Fruit fly (Drosophila melanogaster) whole organism, embryonic: ENCODE results near the gene qm.

Experiments used
- CG16813 ChIP-seq: fragments of 200-800 bp; sonication (Bioruptor generic); IDR thresholded peaks from 3 replicates; pipeline ENCODE4 v1.3.6; 2022; ENCODE audit warnings: missing biosample characterization, missing genetic modification characterization; ENCODE audit not compliant: partially characterized antibody
- CG18476 ChIP-seq: fragments of 200-800 bp; sonication (Bioruptor generic); optimal IDR thresholded peaks from 2 replicates; lab custom pipeline; 2016; ENCODE audit warnings: missing biosample characterization, mild to moderate bottlenecking, missing genetic modification characterization
- CG8281 ChIP-seq: fragments of 200-800 bp; sonication (Bioruptor generic); optimal IDR thresholded peaks from 2 replicates; lab custom pipeline; 2018; ENCODE audit warnings: missing biosample characterization, mild to moderate bottlenecking, missing genetic modification characterization, moderate library complexity
- HLH4C ChIP-seq: fragments of 200-800 bp; sonication (Bioruptor generic); IDR thresholded peaks from 3 replicates; pipeline ENCODE4 v1.3.6; 2022; ENCODE audit warnings: missing biosample characterization, missing genetic modification characterization; ENCODE audit not compliant: partially characterized antibody
- Med ChIP-seq: fragments of 200-800 bp; sonication (Bioruptor generic); peaks from one replicate; lab custom pipeline; 2016; ENCODE audit warnings: missing biosample characterization, missing genetic modification characterization, mild to moderate bottlenecking, inconsistent platforms, moderate library complexity
- ftz-f1 ChIP-seq: fragments of 200-800 bp; sonication (Bioruptor generic); optimal IDR thresholded peaks from 2 replicates; lab custom pipeline; 2016; ENCODE audit warnings: missing biosample characterization, missing genetic modification characterization
- onecut ChIP-seq: fragments of 200-800 bp; sonication (Bioruptor generic); IDR thresholded peaks from 2 replicates; pipeline ENCODE4 v1.3.6; 2022; ENCODE audit warnings: missing biosample characterization, missing genetic modification characterization
- psq ChIP-seq: fragments of 200-800 bp; sonication (Bioruptor generic); optimal IDR thresholded peaks from 2 replicates; lab custom pipeline; 2017; ENCODE audit warnings: missing biosample characterization, missing genetic modification characterization
- schlank ChIP-seq: fragments of 200-800 bp; sonication (Bioruptor generic); optimal IDR thresholded peaks from 2 replicates; lab custom pipeline; 2018; ENCODE audit warnings: missing biosample characterization, mild to moderate bottlenecking, missing genetic modification characterization
- sqz ChIP-seq: fragments of 200-800 bp; sonication (Bioruptor generic); optimal IDR thresholded peaks from 3 replicates; lab custom pipeline; 2018; ENCODE audit warnings: missing biosample characterization, mild to moderate bottlenecking, missing genetic modification characterization
- usp ChIP-seq: fragments of >200 bp; optimal IDR thresholded peaks from 2 replicates; lab custom pipeline; 2017; ENCODE audit warnings: missing biosample characterization, missing genetic modification characterization

DNA sequence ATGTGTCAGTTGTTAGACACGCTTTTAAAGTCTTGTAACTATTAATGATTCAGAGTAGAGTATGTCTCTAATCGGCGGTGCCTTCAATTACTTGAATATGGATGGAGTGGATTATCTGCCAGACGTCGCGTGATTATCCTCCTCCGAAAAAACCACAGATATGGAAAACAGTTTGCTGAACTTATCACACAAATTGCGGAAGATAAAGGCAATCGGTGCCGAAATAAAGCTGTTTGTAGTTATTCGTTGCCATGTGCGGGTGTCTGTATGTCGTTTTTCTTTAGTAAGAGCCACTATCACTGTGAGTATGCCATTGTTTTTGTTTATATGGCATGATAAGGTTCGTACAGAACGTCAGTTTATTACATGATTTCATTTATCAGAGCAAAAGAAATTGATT is 4.1 kb upstream of the qm start:
- no peak for TF ChIP-seq psq (GFP tag; lab: Kevin White, UChicago)
- no peak for TF ChIP-seq onecut (GFP tag; lab: Robert Waterston, UW)
- no peak for TF ChIP-seq sqz (GFP tag; lab: Kevin White, UChicago)
- TF ChIP-seq Med (GFP tag; lab: Kevin White, UChicago), result no peak
- no peak for TF ChIP-seq ftz-f1
- TF ChIP-seq usp (GFP tag; lab: Kevin White, UChicago), result no peak
- TF ChIP-seq CG8281 (tag; lab: Kevin White, UChicago), result no peak
- TF ChIP-seq CG16813, result no peak
- TF ChIP-seq CG18476 (GFP tag; lab: Kevin White, UChicago), result no peak
- no peak for TF ChIP-seq schlank
- no peak for TF ChIP-seq HLH4C (GFP tag; lab: Robert Waterston, UW)
